Fruit fly (Drosophila melanogaster) whole organism, embryonic: ENCODE data around the gene RSG7.

Experiments used
- Abd-B ChIP-seq: fragments of 200-800 bp; sonication (Bioruptor generic); optimal IDR thresholded peaks from 2 replicates; lab custom pipeline; 2018; ENCODE audit warnings: missing biosample characterization, mild to moderate bottlenecking, missing genetic modification characterization, moderate library complexity
- CG1233 ChIP-seq: fragments of 200-800 bp; sonication (Bioruptor generic); optimal IDR thresholded peaks from 4 replicates; lab custom pipeline; 2018; ENCODE audit warnings: missing biosample characterization, mild to moderate bottlenecking, missing genetic modification characterization
- CG2712 ChIP-seq: fragments of 200-800 bp; optimal IDR thresholded peaks from 3 replicates; lab custom pipeline; 2019; ENCODE audit warnings: missing biosample characterization, mild to moderate bottlenecking, missing genetic modification characterization, moderate library complexity
- Hr78 ChIP-seq, 2 experiments: fragments of 200-800 bp in 1 of 2; fragments of >200 bp in 1 of 2; sonication (Bioruptor generic) in 1 of 2; optimal IDR thresholded peaks; 2 replicates each; lab custom pipeline; 2017 to 2019; ENCODE audit warnings: missing biosample characterization in 2 of 2, missing genetic modification characterization in 2 of 2, mild to moderate bottlenecking in 1 of 2, moderate library complexity in 1 of 2
- Pdp1 ChIP-seq, 2 experiments: fragments of 200-800 bp; sonication (Bioruptor generic); optimal IDR thresholded peaks; 3 replicates each; lab custom pipeline; 2016; ENCODE audit warnings: missing biosample characterization in 2 of 2, missing genetic modification characterization in 2 of 2, mild to moderate bottlenecking in 1 of 2, moderate library complexity in 1 of 2
- Six4 ChIP-seq: fragments of 200-800 bp; sonication (Bioruptor generic); optimal IDR thresholded peaks from 2 replicates; lab custom pipeline; 2016; ENCODE audit warnings: missing biosample characterization, missing genetic modification characterization
- cwo ChIP-seq: fragments of 200-800 bp; sonication (Bioruptor generic); optimal IDR thresholded peaks from 3 replicates; lab custom pipeline; 2017; ENCODE audit warnings: missing biosample characterization, missing genetic modification characterization, mild to moderate bottlenecking, moderate library complexity, missing genetic modification reagents
- fd102C ChIP-seq: fragments of 200-800 bp; sonication (Bioruptor generic); optimal IDR thresholded peaks from 2 replicates; lab custom pipeline; 2018; ENCODE audit warnings: missing biosample characterization, mild to moderate bottlenecking, missing genetic modification characterization, moderate library complexity
- sna ChIP-seq: fragments of 200-800 bp; sonication (Bioruptor generic); IDR thresholded peaks from 2 replicates; pipeline ENCODE4 v1.3.6; 2022; ENCODE audit warnings: missing biosample characterization, missing genetic modification characterization; ENCODE audit not compliant: partially characterized antibody

- no peak for TF ChIP-seq Abd-B (GFP tag; lab: Kevin White, UChicago)
- no peak for TF ChIP-seq cwo
- TF ChIP-seq CG2712 (tag; lab: Kevin White, UChicago): peak; percentile 11
- TF ChIP-seq sna (GFP tag; lab: Robert Waterston, UW): no peak
- TF ChIP-seq Six4 (GFP tag; lab: Kevin White, UChicago): no peak
- TF ChIP-seq Pdp1 (GFP tag; optimal IDR thresholded peaks at IDR 0.05; lab: Kevin White, UChicago): no peak
- no peak for TF ChIP-seq CG1233 (GFP tag; lab: Kevin White, UChicago)
- no peak for TF ChIP-seq fd102C
- TF ChIP-seq Hr78 (GFP tag; optimal IDR thresholded peaks at IDR 0.05; lab: Kevin White, UChicago): no peak
Observed at dm6 chrX:16800530-16801027, 43.7 kb downstream of the RSG7 start, which contains the start of the genes CG9132 and CG4789.
